Worm (Caenorhabditis elegans) whole organism, young adult: ENCODE data around the gene F28F9.2.

ENCODE experiments used
- F39B2.1 ChIP-seq: fragments of 200-800 bp; sonication (Bioruptor generic); IDR thresholded peaks from 2 replicates; pipeline ENCODE4 v1.3.6; 2022; ENCODE audit warnings: missing genetic modification reagents, missing genetic modification characterization, missing compliant biosample characterization
- Y53G8AR.9 ChIP-seq: fragments of 200-800 bp; sonication (Bioruptor generic); conservative IDR thresholded peaks from 2 replicates; pipeline ENCODE4 v1.3.6; 2022; ENCODE audit warnings: missing genetic modification reagents, missing genetic modification characterization, missing compliant biosample characterization
- Y95B8A.8 ChIP-seq: fragments of 200-800 bp; sonication (Bioruptor generic); IDR thresholded peaks from 2 replicates; pipeline ENCODE4 v1.3.6; 2022; ENCODE audit warnings: missing genetic modification reagents, missing genetic modification characterization, missing compliant biosample characterization
- ama-1 ChIP-seq, 3 experiments: fragments of 150-350 bp in 1 of 3; sonication (generic microtip) in 2 of 3; optimal IDR thresholded peaks; 2 replicates each; lab custom pipeline; 2014 to 2018; ENCODE audit warnings: missing biosample characterization in 2 of 3, missing genetic modification characterization in 2 of 3, missing genetic modification reagents in 2 of 3
- dpff-1 ChIP-seq: sonication (generic microtip); optimal IDR thresholded peaks from 2 replicates; lab custom pipeline; 2017; ENCODE audit warnings: mild to moderate bottlenecking, missing genetic modification characterization, missing compliant biosample characterization
- efl-1 ChIP-seq: fragments of 150-350 bp; optimal IDR thresholded peaks from 2 replicates; lab custom pipeline; 2014; ENCODE audit warnings: missing biosample characterization, missing genetic modification reagents, missing genetic modification characterization
- ekl-4 ChIP-seq: fragments of 200-800 bp; sonication (Bioruptor generic); IDR thresholded peaks from 2 replicates; pipeline ENCODE4 v1.3.6; 2022; ENCODE audit warnings: missing genetic modification reagents, missing genetic modification characterization, missing compliant biosample characterization
- him-1 ChIP-seq: sonication (generic microtip); optimal IDR thresholded peaks from 2 replicates; lab custom pipeline; 2016; ENCODE audit warnings: missing genotype, missing genetic modification reagents, missing genetic modification characterization, missing compliant biosample characterization
- lin-54 ChIP-seq: fragments of 200-800 bp; sonication (Bioruptor generic); optimal IDR thresholded peaks from 2 replicates; lab custom pipeline; 2018; ENCODE audit warnings: mild to moderate bottlenecking, missing genetic modification characterization, missing compliant biosample characterization
- nfya-2 ChIP-seq: fragments of 200-800 bp; sonication (Bioruptor generic); IDR thresholded peaks from 2 replicates; pipeline ENCODE4 v1.3.6; 2022; ENCODE audit warnings: missing genetic modification reagents, missing genetic modification characterization, missing compliant biosample characterization

- TF ChIP-seq him-1 (no peak), dpff-1 (no peak), nfya-2 (no peak), Y95B8A.8 (GFP tag; lab: Robert Waterston, UW) (no peak), Y53G8AR.9 (GFP tag; lab: Robert Waterston, UW) (no peak), efl-1 (GFP tag; lab: Kevin White, UChicago) (no peak), lin-54 (no peak), F39B2.1 (GFP tag; lab: Robert Waterston, UW) (no peak), ekl-4 (GFP tag; lab: Robert Waterston, UW) (no peak), ama-1 (optimal IDR thresholded peaks at IDR 0.05; lab: Kevin White, UChicago) (no peak), ama-1 (GFP tag; optimal IDR thresholded peaks at IDR 0.05; lab: Kevin White, UChicago) (no peak)
Measured at ce11 chrIV:3881119-3881518, 41.6 kb downstream of the F28F9.2 start, which contains the start of the genes F37C4.8 and oac-23.
